Fruit fly (Drosophila melanogaster): ENCODE measurements around the gene CG43390.

CG43390 gene

DNA sequence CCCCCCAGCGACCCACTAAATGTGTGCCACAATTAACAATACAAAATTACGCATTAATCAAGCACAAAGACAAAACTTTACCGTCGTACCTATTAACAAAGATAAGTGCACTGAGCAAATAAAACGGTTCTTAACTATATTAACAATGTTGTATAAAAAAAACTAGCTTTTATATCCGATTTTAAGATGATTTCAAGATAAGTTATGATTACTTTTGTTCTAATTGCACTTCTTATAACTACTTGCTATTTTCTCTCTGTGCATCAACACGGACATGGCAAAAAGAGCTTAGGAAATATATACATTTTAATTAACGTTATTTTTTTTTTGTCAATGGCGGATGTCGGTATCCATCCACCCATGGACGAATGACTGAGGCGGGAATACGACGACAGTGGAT is 43.6 kb downstream of the CG43390 start (continued):
- TF ChIP-seq tna (GFP tag; IDR thresholded peaks at IDR 0.05; ENCODE audit: partially characterized antibody) = no peak
- no peak for TF ChIP-seq CG14965 (GFP tag; optimal IDR thresholded peaks at IDR 0.05; ENCODE audit: borderline replicate concordance)
- no peak for TF ChIP-seq prd (optimal IDR thresholded peaks at IDR 0.05)
- TF ChIP-seq prd (GFP tag; IDR thresholded peaks at IDR 0.05) = peak; percentile 39; the same call in 2 of the 3 replicates
- no peak for TF ChIP-seq nau (GFP tag; optimal IDR thresholded peaks at IDR 0.05)
- no peak for TF ChIP-seq caup (GFP tag; optimal IDR thresholded peaks at IDR 0.05; ENCODE audit: severe bottlenecking)
- no peak for TF ChIP-seq fru (optimal IDR thresholded peaks at IDR 0.05)
- TF ChIP-seq unc-4 (GFP tag; IDR thresholded peaks at IDR 0.05; ENCODE audit: partially characterized antibody) = no peak
- no peak for TF ChIP-seq CG7372 (GFP tag; IDR thresholded peaks at IDR 0.05)
- TF ChIP-seq CG11085 (GFP tag; IDR thresholded peaks at IDR 0.05) = no peak
- TF ChIP-seq mld (GFP tag; IDR thresholded peaks at IDR 0.05; ENCODE audit: partially characterized antibody) = no peak
- no peak for TF ChIP-seq sqz (GFP tag; optimal IDR thresholded peaks at IDR 0.05)
- no peak for TF ChIP-seq fu2 (GFP tag; optimal IDR thresholded peaks at IDR 0.05)
- TF ChIP-seq Hr51 (GFP tag; optimal IDR thresholded peaks at IDR 0.05) = peak in 1 of 2 experiments; percentile 35
- TF ChIP-seq Hand (GFP tag; optimal IDR thresholded peaks at IDR 0.05) = no peak
- TF ChIP-seq CG1233 (GFP tag; optimal IDR thresholded peaks at IDR 0.05) = no peak
- no peak for TF ChIP-seq repo (GFP tag; optimal IDR thresholded peaks at IDR 0.05)
- TF ChIP-seq phol (tag; optimal IDR thresholded peaks at IDR 0.05) = peak; percentile 34
- no peak for TF ChIP-seq CG4617 (GFP tag; optimal IDR thresholded peaks at IDR 0.05; ENCODE audit: borderline replicate concordance)
- TF ChIP-seq CG7928 (GFP tag; optimal IDR thresholded peaks at IDR 0.05) = no peak
- TF ChIP-seq CG4360 (GFP tag; IDR thresholded peaks at IDR 0.05) = no peak
- no peak for TF ChIP-seq TFAM (GFP tag; optimal IDR thresholded peaks at IDR 0.05)
- TF ChIP-seq Mes4 (GFP tag; optimal IDR thresholded peaks at IDR 0.05) = no peak
- TF ChIP-seq CG11695 (GFP tag; IDR thresholded peaks at IDR 0.05) = no peak
- TF ChIP-seq Ptx1 (GFP tag; IDR thresholded peaks at IDR 0.05) = peak; percentile 54
- TF ChIP-seq E2f2 (GFP tag; IDR thresholded peaks at IDR 0.05) = peak; percentile 25; the same call in 1 of the 2 replicates
- no peak for TF ChIP-seq CG2116 (GFP tag; optimal IDR thresholded peaks at IDR 0.05)
- TF ChIP-seq sc (optimal IDR thresholded peaks at IDR 0.05) = no peak
- no peak for TF ChIP-seq sc (GFP tag; optimal IDR thresholded peaks at IDR 0.05)
- no peak for TF ChIP-seq Mrtf (GFP tag; IDR thresholded peaks at IDR 0.05)
- TF ChIP-seq CG15073 (GFP tag; optimal IDR thresholded peaks at IDR 0.05) = no peak
- no peak for TF ChIP-seq CG34224 (GFP tag; IDR thresholded peaks at IDR 0.05; ENCODE audit: partially characterized antibody)
- no peak for TF ChIP-seq CG6175 (GFP tag; IDR thresholded peaks at IDR 0.05)
- TF ChIP-seq H15 (GFP tag; IDR thresholded peaks at IDR 0.05) = no peak
- no peak for TF ChIP-seq CG10543 (GFP tag; optimal IDR thresholded peaks at IDR 0.05)
- no peak for TF ChIP-seq Rx (GFP tag; IDR thresholded peaks at IDR 0.05)
- TF ChIP-seq CG5180 (GFP tag; optimal IDR thresholded peaks at IDR 0.05) = no peak
- no peak for TF ChIP-seq Antp (GFP tag; optimal IDR thresholded peaks at IDR 0.05)
- TF ChIP-seq CG1024 (GFP tag; IDR thresholded peaks at IDR 0.05) = peak; percentile 33; the same call in 1 of the 2 replicates
- no peak for TF ChIP-seq scrt (GFP tag; optimal IDR thresholded peaks at IDR 0.05)
- TF ChIP-seq CG7987 (GFP tag; optimal IDR thresholded peaks at IDR 0.05) = no peak
- no peak for TF ChIP-seq CG16815 (GFP tag; optimal IDR thresholded peaks at IDR 0.05)
- no peak for TF ChIP-seq CG32767 (GFP tag; IDR thresholded peaks at IDR 0.05)
- TF ChIP-seq CG12219 (GFP tag; optimal IDR thresholded peaks at IDR 0.05) = no peak
- TF ChIP-seq CG42726 (GFP tag; IDR thresholded peaks at IDR 0.05; ENCODE audit: partially characterized antibody) = no peak
- no peak for TF ChIP-seq CG12236 (GFP tag; optimal IDR thresholded peaks at IDR 0.05)
- TF ChIP-seq tap (tag; optimal IDR thresholded peaks at IDR 0.05) = no peak
- no peak for TF ChIP-seq h (optimal IDR thresholded peaks at IDR 0.05)
- TF ChIP-seq lmd (GFP tag; IDR thresholded peaks at IDR 0.05) = peak; percentile 41; the same call in 1 of the 2 replicates
- TF ChIP-seq Fer1 (GFP tag; optimal IDR thresholded peaks at IDR 0.05) = peak; percentile 20
- no peak for TF ChIP-seq slou (GFP tag; optimal IDR thresholded peaks at IDR 0.05)
- TF ChIP-seq CG8944 (GFP tag; optimal IDR thresholded peaks at IDR 0.05) = no peak
